In genomic region chrIV:5952966-5953365, ce11 we compare ENCODE assay signal across 8 worm cellular contexts.
TF ChIP-seq lines count a peak whose summit lies in the region.

No protein-coding gene starts in this region.

TF ChIP-seq in whole organism, L1 larva, 84 proteins besides CTCF, POLR2A, EP300 and RAD21 (continues in another document):
- TF ChIP-seq nhr-47 (tag; optimal IDR thresholded peaks at IDR 0.05; lab: Kevin White, UChicago) = peak; percentile 65
- TF ChIP-seq xbp-1 (tag; optimal IDR thresholded peaks at IDR 0.05; lab: Kevin White, UChicago) = peak; percentile 5
- TF ChIP-seq mep-1 (tag; optimal IDR thresholded peaks at IDR 0.05; lab: Kevin White, UChicago) = no peak
- peak; percentile 9 to 18 for TF ChIP-seq efl-1 (optimal IDR thresholded peaks at IDR 0.05; lab: Kevin White, UChicago)
- no peak for TF ChIP-seq efl-1 (GFP tag; optimal IDR thresholded peaks at IDR 0.05 in 1 of 2; lab: Kevin White, UChicago)
- TF ChIP-seq mab-9 (GFP tag; IDR thresholded peaks at IDR 0.05; lab: Robert Waterston, UW) = peak; percentile 71
- TF ChIP-seq lsy-2 (tag; optimal IDR thresholded peaks at IDR 0.05; lab: Kevin White, UChicago) = peak; percentile 18 to 66
- peak; percentile 28 for TF ChIP-seq egl-13 (tag; optimal IDR thresholded peaks at IDR 0.05; lab: Kevin White, UChicago)
- TF ChIP-seq lir-3 (tag; optimal IDR thresholded peaks at IDR 0.05; lab: Kevin White, UChicago; ENCODE audit: poor library complexity) = no peak
- TF ChIP-seq lin-14 (GFP tag; optimal IDR thresholded peaks at IDR 0.05; lab: Kevin White, UChicago) = peak; percentile 94
- TF ChIP-seq ztf-11 (tag; optimal IDR thresholded peaks at IDR 0.05; lab: Kevin White, UChicago) = no peak

TF ChIP-seq in whole organism, L2 larva, 48 proteins besides CTCF, POLR2A, EP300 and RAD21 (continues in another document):
- TF ChIP-seq zag-1 (tag; optimal IDR thresholded peaks at IDR 0.05; lab: Kevin White, UChicago) (peak; percentile 87), sma-9 (GFP tag; optimal IDR thresholded peaks at IDR 0.05; lab: Kevin White, UChicago) (peak; percentile 43), sma-9 (tag; optimal IDR thresholded peaks at IDR 0.05; lab: Kevin White, UChicago) (no peak), nhr-129 (tag; optimal IDR thresholded peaks at IDR 0.05; lab: Kevin White, UChicago) (peak; percentile 61), ztf-11 (tag; optimal IDR thresholded peaks at IDR 0.05; lab: Kevin White, UChicago) (no peak), egl-27 (tag; optimal IDR thresholded peaks at IDR 0.05; lab: Kevin White, UChicago) (peak; percentile 26), dmd-4 (tag; optimal IDR thresholded peaks at IDR 0.05; lab: Kevin White, UChicago) (no peak), unc-55 (GFP tag; optimal IDR thresholded peaks at IDR 0.05; lab: Kevin White, UChicago) (peak; percentile 89), mdl-1 (tag; optimal IDR thresholded peaks at IDR 0.05; lab: Kevin White, UChicago) (peak in 1 of 2 experiments; percentile 20), F13H6.1 (tag; optimal IDR thresholded peaks at IDR 0.05; lab: Kevin White, UChicago) (peak; percentile 12), lsy-2 (tag; optimal IDR thresholded peaks at IDR 0.05; lab: Kevin White, UChicago) (peak in 1 of 2 experiments; percentile 72)

TF ChIP-seq in whole organism, L3 larva, 47 proteins besides CTCF, POLR2A, EP300 and RAD21:
- TF ChIP-seq nfya-1 (tag; optimal IDR thresholded peaks at IDR 0.05; lab: Kevin White, UChicago; ENCODE audit: insufficient read depth) = peak; percentile 77
- TF ChIP-seq sea-2 (GFP tag; optimal IDR thresholded peaks at IDR 0.05; lab: Kevin White, UChicago) = peak; percentile 54
- TF ChIP-seq nhr-12 (tag; optimal IDR thresholded peaks at IDR 0.05; lab: Kevin White, UChicago) = no peak
- peak; percentile 33 for TF ChIP-seq ceh-28 (tag; optimal IDR thresholded peaks at IDR 0.05; lab: Kevin White, UChicago)
- peak; percentile 72 for TF ChIP-seq lin-39 (tag; optimal IDR thresholded peaks at IDR 0.05; lab: Kevin White, UChicago)
- TF ChIP-seq R02D3.7 (tag; optimal IDR thresholded peaks at IDR 0.05; lab: Kevin White, UChicago) = no peak
- TF ChIP-seq lin-15B (tag; optimal IDR thresholded peaks at IDR 0.05; lab: Kevin White, UChicago) = peak; percentile 35
- TF ChIP-seq pqm-1 (tag; optimal IDR thresholded peaks at IDR 0.05; lab: Kevin White, UChicago) = no peak
- TF ChIP-seq fkh-10 (GFP tag; optimal IDR thresholded peaks at IDR 0.05; lab: Kevin White, UChicago) = peak; percentile 65
- peak; percentile 4 for TF ChIP-seq tbx-2 (tag; optimal IDR thresholded peaks at IDR 0.05; lab: Kevin White, UChicago)
- TF ChIP-seq hmg-11 (tag; optimal IDR thresholded peaks at IDR 0.05; lab: Kevin White, UChicago) = peak; percentile 52

TF ChIP-seq in whole organism, L4 larva, 104 proteins besides CTCF, POLR2A, EP300 and RAD21 (continues in another document):
- TF ChIP-seq unc-62 (GFP tag; optimal IDR thresholded peaks at IDR 0.05 in 1 of 2; lab: Kevin White, UChicago) (peak in 1 of 2 experiments; percentile 68), unc-62 (tag; optimal IDR thresholded peaks at IDR 0.05; lab: Kevin White, UChicago) (no peak), sdz-12 (GFP tag; optimal IDR thresholded peaks at IDR 0.05; lab: Kevin White, UChicago) (no peak), tra-1 (GFP tag; IDR thresholded peaks at IDR 0.05; lab: Robert Waterston, UW) (no peak), madf-9 (GFP tag; conservative IDR thresholded peaks at IDR 0.05; lab: Robert Waterston, UW) (no peak), dmd-8 (GFP tag; IDR thresholded peaks at IDR 0.05; lab: Robert Waterston, UW) (no peak), rbr-2 (tag; optimal IDR thresholded peaks at IDR 0.05; lab: Kevin White, UChicago) (peak; percentile 47), Y48G9A.11 (GFP tag; IDR thresholded peaks at IDR 0.05; lab: Robert Waterston, UW) (no peak), lin-15B (tag; optimal IDR thresholded peaks at IDR 0.05; lab: Kevin White, UChicago) (no peak), T20F7.1 (GFP tag; optimal IDR thresholded peaks at IDR 0.05; lab: Kevin White, UChicago) (no peak), ces-1 (GFP tag; optimal IDR thresholded peaks at IDR 0.05; lab: Kevin White, UChicago) (peak; percentile 82), lin-39 (tag; optimal IDR thresholded peaks at IDR 0.05; lab: Kevin White, UChicago) (no peak), daf-12 (tag; optimal IDR thresholded peaks at IDR 0.05; lab: Kevin White, UChicago) (no peak)

TF ChIP-seq in whole organism, late embryonic, 69 proteins besides CTCF, POLR2A, EP300 and RAD21:
- TF ChIP-seq unc-86 (tag; optimal IDR thresholded peaks at IDR 0.05; lab: Kevin White, UChicago) (no peak), ceh-31 (tag; optimal IDR thresholded peaks at IDR 0.05; lab: Kevin White, UChicago) (peak; percentile 76), unc-42 (tag; optimal IDR thresholded peaks at IDR 0.05; lab: Kevin White, UChicago) (peak; percentile 99), unc-3 (GFP tag; conservative IDR thresholded peaks at IDR 0.05; lab: Robert Waterston, UW) (no peak), unc-3 (tag; optimal IDR thresholded peaks at IDR 0.05; lab: Kevin White, UChicago) (peak; percentile 7), dmd-4 (tag; optimal IDR thresholded peaks at IDR 0.05; lab: Kevin White, UChicago; ENCODE audit: borderline replicate concordance) (no peak), ceh-48 (tag; optimal IDR thresholded peaks at IDR 0.05; lab: Kevin White, UChicago) (peak; percentile 93), tbx-2 (tag; optimal IDR thresholded peaks at IDR 0.05; lab: Kevin White, UChicago) (peak; percentile 14), ceh-6 (GFP tag; optimal IDR thresholded peaks at IDR 0.05; lab: Kevin White, UChicago) (no peak), nfya-1 (tag; optimal IDR thresholded peaks at IDR 0.05; lab: Kevin White, UChicago) (peak; percentile 57), ceh-18 (tag; optimal IDR thresholded peaks at IDR 0.05; lab: Kevin White, UChicago) (peak; percentile 26)

TF ChIP-seq in whole organism, midembryonic, 9 proteins besides CTCF, POLR2A, EP300 and RAD21:
- TF ChIP-seq flt-1 (GFP tag; IDR thresholded peaks at IDR 0.05; lab: Robert Waterston, UW) (0 out of 2 replicates have a peak, but pooled peaks have one; percentile 16), ztf-29 (GFP tag; IDR thresholded peaks at IDR 0.05; lab: Robert Waterston, UW) (no peak), T22C8.4 (GFP tag; IDR thresholded peaks at IDR 0.05; lab: Robert Waterston, UW) (no peak), cog-1 (tag; optimal IDR thresholded peaks at IDR 0.05; lab: Kevin White, UChicago) (peak; percentile 34), ztf-23 (GFP tag; IDR thresholded peaks at IDR 0.05; lab: Robert Waterston, UW) (0 out of 2 replicates have a peak, but pooled peaks have one; percentile 48)

TF ChIP-seq in whole organism, mixed stage, embryonic, 35 proteins besides CTCF, POLR2A, EP300 and RAD21:
- TF ChIP-seq nhr-237 (tag; optimal IDR thresholded peaks at IDR 0.05; lab: Kevin White, UChicago) = no peak
- no peak for TF ChIP-seq flh-1 (GFP tag; optimal IDR thresholded peaks at IDR 0.05; lab: Kevin White, UChicago)
- TF ChIP-seq ces-1 (GFP tag; optimal IDR thresholded peaks at IDR 0.05; lab: Kevin White, UChicago) = peak; percentile 99
- TF ChIP-seq lsy-2 (tag; optimal IDR thresholded peaks at IDR 0.05; lab: Kevin White, UChicago) = peak; percentile 7

TF ChIP-seq in whole organism, young adult, 124 proteins besides CTCF, POLR2A, EP300 and RAD21:
- TF ChIP-seq F55B11.4 (tag; optimal IDR thresholded peaks at IDR 0.05; lab: Kevin White, UChicago; ENCODE audit: borderline replicate concordance, insufficient read depth) (no peak), Y53F4B.3 (GFP tag; IDR thresholded peaks at IDR 0.05; lab: Robert Waterston, UW) (no peak), sdz-38 (tag; optimal IDR thresholded peaks at IDR 0.05; lab: Kevin White, UChicago) (no peak), lin-40 (tag; optimal IDR thresholded peaks at IDR 0.05; lab: Kevin White, UChicago) (peak; percentile 32), K12H6.12 (tag; optimal IDR thresholded peaks at IDR 0.05; lab: Kevin White, UChicago) (peak; percentile 30), lin-35 (GFP tag; optimal IDR thresholded peaks at IDR 0.05; lab: Kevin White, UChicago) (peak in 1 of 3 experiments; percentile 36), bed-1 (GFP tag; IDR thresholded peaks at IDR 0.05; lab: Robert Waterston, UW) (no peak)
